Fruit fly (Drosophila melanogaster) whole organism, embryonic: ENCODE measurements around the gene CG6066.

Experiments
- Aef1 ChIP-seq: fragments of 200-800 bp; sonication (Bioruptor generic); IDR thresholded peaks from 3 replicates; pipeline ENCODE4 v1.3.6; 2022; ENCODE audit warnings: missing biosample characterization, missing genetic modification characterization
- Antp ChIP-seq: fragments of 200-800 bp; sonication (Bioruptor generic); optimal IDR thresholded peaks from 3 replicates; lab custom pipeline; 2016; ENCODE audit warnings: missing biosample characterization, missing genetic modification characterization
- Atf-2 ChIP-seq: fragments of 200-800 bp; sonication (Bioruptor generic); optimal IDR thresholded peaks from 2 replicates; lab custom pipeline; 2016; ENCODE audit warnings: missing biosample characterization, missing genetic modification characterization
- C15 ChIP-seq: fragments of 200-800 bp; sonication (Bioruptor generic); IDR thresholded peaks from 3 replicates; pipeline ENCODE4 v1.3.6; 2022; ENCODE audit warnings: missing biosample characterization, missing genetic modification characterization
- CG11560 ChIP-seq: fragments of 200-800 bp; sonication (Bioruptor generic); IDR thresholded peaks from 3 replicates; pipeline ENCODE4 v1.3.6; 2022; ENCODE audit warnings: missing biosample characterization, missing genetic modification characterization
- CG15514 ChIP-seq: fragments of 200-800 bp; sonication (Bioruptor generic); optimal IDR thresholded peaks from 3 replicates; lab custom pipeline; 2017; ENCODE audit warnings: missing biosample characterization, missing genetic modification characterization, mild to moderate bottlenecking, moderate library complexity, missing genetic modification reagents
- CG15696 ChIP-seq: fragments of 200-800 bp; sonication (Bioruptor generic); optimal IDR thresholded peaks from 2 replicates; lab custom pipeline; 2019; ENCODE audit warnings: missing biosample characterization, mild to moderate bottlenecking, missing genetic modification characterization, moderate library complexity
- CG1603 ChIP-seq: fragments of 200-800 bp; sonication (Bioruptor generic); optimal IDR thresholded peaks from 2 replicates; lab custom pipeline; 2019; ENCODE audit warnings: missing biosample characterization, mild to moderate bottlenecking, missing genetic modification characterization, moderate library complexity
- CG16863 ChIP-seq: fragments of 200-800 bp; sonication (Bioruptor generic); optimal IDR thresholded peaks from 3 replicates; lab custom pipeline; 2016; ENCODE audit warnings: missing biosample characterization, missing genetic modification characterization
- CG17829 ChIP-seq: fragments of 200-800 bp; optimal IDR thresholded peaks from 2 replicates; lab custom pipeline; 2019; ENCODE audit warnings: missing biosample characterization, mild to moderate bottlenecking, missing genetic modification characterization, moderate library complexity
- CG18476 ChIP-seq: fragments of 200-800 bp; sonication (Bioruptor generic); optimal IDR thresholded peaks from 2 replicates; lab custom pipeline; 2016; ENCODE audit warnings: missing biosample characterization, mild to moderate bottlenecking, missing genetic modification characterization
- CG2199 ChIP-seq: fragments of 200-800 bp; sonication (Bioruptor generic); IDR thresholded peaks from 3 replicates; pipeline ENCODE4 v1.3.6; 2022; ENCODE audit warnings: missing biosample characterization, missing genetic modification characterization
- CG2889 ChIP-seq: fragments of 200-800 bp; sonication (Bioruptor generic); IDR thresholded peaks from 3 replicates; pipeline ENCODE4 v1.3.6; 2022; ENCODE audit warnings: missing biosample characterization, missing genetic modification characterization
- CG32767 ChIP-seq: fragments of 200-800 bp; sonication (Bioruptor generic); IDR thresholded peaks from 2 replicates; pipeline ENCODE4 v1.3.6; 2022; ENCODE audit warnings: missing biosample characterization, missing genetic modification characterization
- CG4854 ChIP-seq: fragments of 200-800 bp; sonication (Bioruptor generic); optimal IDR thresholded peaks from 2 replicates; lab custom pipeline; 2016; ENCODE audit warnings: missing biosample characterization, missing genetic modification characterization, inconsistent platforms
- CG6791 ChIP-seq: fragments of 200-800 bp; sonication (Bioruptor generic); IDR thresholded peaks from 3 replicates; pipeline ENCODE4 v1.3.6; 2022; ENCODE audit warnings: missing biosample characterization, missing genetic modification characterization; ENCODE audit not compliant: partially characterized antibody
- CG8290 ChIP-seq, 3 experiments: fragments of 200-800 bp; sonication (Bioruptor generic); optimal IDR thresholded peaks; 2 replicates each; lab custom pipeline; 2016 to 2019; ENCODE audit warnings: missing biosample characterization in 3 of 3, missing genetic modification characterization in 3 of 3, mild to moderate bottlenecking in 2 of 3, moderate library complexity in 1 of 3
- CG9797 ChIP-seq: fragments of 200-800 bp; sonication (Bioruptor generic); optimal IDR thresholded peaks from 3 replicates; lab custom pipeline; 2018; ENCODE audit warnings: missing biosample characterization, mild to moderate bottlenecking, missing genetic modification characterization
- D19A ChIP-seq: fragments of 200-800 bp; optimal IDR thresholded peaks from 3 replicates; lab custom pipeline; 2019; ENCODE audit warnings: missing biosample characterization, mild to moderate bottlenecking, missing genetic modification characterization, moderate library complexity
- Dad ChIP-seq: fragments of 200-800 bp; sonication (Bioruptor generic); optimal IDR thresholded peaks from 3 replicates; lab custom pipeline; 2016; ENCODE audit warnings: missing biosample characterization, missing genetic modification characterization
- Deaf1 ChIP-seq: fragments of 200-800 bp; optimal IDR thresholded peaks from 3 replicates; lab custom pipeline; 2019; ENCODE audit warnings: missing biosample characterization, mild to moderate bottlenecking, missing genetic modification characterization, moderate library complexity
- Dfd ChIP-seq, 2 experiments: fragments of >200 bp; optimal IDR thresholded peaks; 2 replicates each; lab custom pipeline; 2017; ENCODE audit warnings: missing biosample characterization in 2 of 2, missing genetic modification characterization in 2 of 2
- Ets65A ChIP-seq: fragments of 200-800 bp; sonication (Bioruptor generic); peaks from one replicate; lab custom pipeline; 2016; ENCODE audit warnings: missing biosample characterization, missing genetic modification characterization
- H15 ChIP-seq: fragments of 200-800 bp; sonication (Bioruptor generic); IDR thresholded peaks from 3 replicates; pipeline ENCODE4 v1.3.6; 2022; ENCODE audit warnings: missing biosample characterization, missing genetic modification characterization
- Hey ChIP-seq: fragments of 200-800 bp; sonication (Bioruptor generic); optimal IDR thresholded peaks from 3 replicates; lab custom pipeline; 2018; ENCODE audit warnings: missing biosample characterization, mild to moderate bottlenecking, missing genetic modification characterization
- HmgZ ChIP-seq: fragments of 200-800 bp; sonication (Bioruptor generic); optimal IDR thresholded peaks from 2 replicates; lab custom pipeline; 2018; ENCODE audit warnings: missing biosample characterization, mild to moderate bottlenecking, missing genetic modification characterization
- MTF-1 ChIP-seq: fragments of 200-800 bp; sonication (Bioruptor generic); optimal IDR thresholded peaks from 2 replicates; lab custom pipeline; 2018; ENCODE audit warnings: missing biosample characterization, mild to moderate bottlenecking, missing genetic modification characterization, borderline replicate concordance
- NC2α ChIP-seq: fragments of 200-800 bp; sonication (Bioruptor generic); optimal IDR thresholded peaks from 2 replicates; lab custom pipeline; 2016; ENCODE audit warnings: missing biosample characterization, missing genetic modification characterization
- NC2β ChIP-seq: fragments of 200-800 bp; sonication (Bioruptor generic); optimal IDR thresholded peaks from 2 replicates; lab custom pipeline; 2016; ENCODE audit warnings: missing biosample characterization, missing genetic modification characterization
- cas ChIP-seq: fragments of 200-800 bp; sonication (Bioruptor generic); IDR thresholded peaks from 2 replicates; pipeline ENCODE4 v1.3.6; 2022; ENCODE audit warnings: missing biosample characterization, missing genetic modification characterization
- caup ChIP-seq: fragments of 200-800 bp; sonication (Bioruptor generic); optimal IDR thresholded peaks from 3 replicates; lab custom pipeline; 2017; ENCODE audit warnings: missing biosample characterization, mild to moderate bottlenecking, missing genetic modification characterization, moderate library complexity; ENCODE audit not compliant: severe bottlenecking
- da ChIP-seq: fragments of 200-800 bp; sonication (Bioruptor generic); optimal IDR thresholded peaks from 2 replicates; lab custom pipeline; 2016; ENCODE audit warnings: missing biosample characterization, missing genetic modification characterization
- dimm ChIP-seq: fragments of 200-800 bp; sonication (Bioruptor generic); IDR thresholded peaks from 2 replicates; pipeline ENCODE4 v1.3.6; 2022; ENCODE audit warnings: missing biosample characterization, missing genetic modification characterization
- disco-r ChIP-seq: fragments of 200-800 bp; sonication (Bioruptor generic); optimal IDR thresholded peaks from 2 replicates; lab custom pipeline; 2016; ENCODE audit warnings: missing biosample characterization, missing genetic modification characterization
- dpn ChIP-seq, 2 experiments: fragments of 200-800 bp; sonication (Bioruptor generic); optimal IDR thresholded peaks; 3 replicates each; lab custom pipeline; 2016; ENCODE audit warnings: missing biosample characterization in 2 of 2, missing genetic modification characterization in 2 of 2
- ewg ChIP-seq: fragments of 200-800 bp; sonication (Bioruptor generic); optimal IDR thresholded peaks from 3 replicates; lab custom pipeline; 2017; ENCODE audit warnings: mild to moderate bottlenecking, missing biosample characterization, missing genetic modification reagents, missing genetic modification characterization
- eyg ChIP-seq: fragments of 200-800 bp; sonication (Bioruptor generic); optimal IDR thresholded peaks from 3 replicates; lab custom pipeline; 2016; ENCODE audit warnings: missing biosample characterization, missing genetic modification characterization
- fd3F ChIP-seq: fragments of 200-800 bp; sonication (Bioruptor generic); optimal IDR thresholded peaks from 2 replicates; lab custom pipeline; 2018; ENCODE audit warnings: missing biosample characterization, mild to moderate bottlenecking, missing genetic modification characterization, moderate library complexity
- gcm ChIP-seq: fragments of 200-800 bp; sonication (Bioruptor generic); optimal IDR thresholded peaks from 2 replicates; lab custom pipeline; 2019; ENCODE audit warnings: missing biosample characterization, mild to moderate bottlenecking, missing genetic modification characterization, moderate library complexity
- jing ChIP-seq: fragments of 200-800 bp; sonication (Bioruptor generic); optimal IDR thresholded peaks from 2 replicates; lab custom pipeline; 2018; ENCODE audit warnings: missing biosample characterization, mild to moderate bottlenecking, missing genetic modification characterization
- mam ChIP-seq: fragments of 200-800 bp; sonication (Bioruptor generic); optimal IDR thresholded peaks from 3 replicates; lab custom pipeline; 2016; ENCODE audit warnings: missing biosample characterization, missing genetic modification characterization
- mirr ChIP-seq: fragments of 200-800 bp; sonication (Bioruptor generic); optimal IDR thresholded peaks from 3 replicates; lab custom pipeline; 2018; ENCODE audit warnings: missing biosample characterization, mild to moderate bottlenecking, missing genetic modification characterization
- pfk ChIP-seq: fragments of 200-800 bp; sonication (Bioruptor generic); optimal IDR thresholded peaks from 2 replicates; lab custom pipeline; 2018; ENCODE audit warnings: missing biosample characterization, mild to moderate bottlenecking, missing genetic modification characterization, moderate library complexity
- scrt ChIP-seq: fragments of 200-800 bp; sonication (Bioruptor generic); optimal IDR thresholded peaks from 2 replicates; lab custom pipeline; 2018; ENCODE audit warnings: missing biosample characterization, mild to moderate bottlenecking, missing genetic modification characterization, moderate library complexity
- tup ChIP-seq: fragments of 200-800 bp; sonication (Bioruptor generic); optimal IDR thresholded peaks from 2 replicates; lab custom pipeline; 2016; ENCODE audit warnings: missing biosample characterization, mild to moderate bottlenecking, missing genetic modification characterization, moderate library complexity
- vfl ChIP-seq: fragments of 200-800 bp; sonication (Bioruptor generic); optimal IDR thresholded peaks from 2 replicates; lab custom pipeline; 2016; ENCODE audit warnings: missing biosample characterization, missing genetic modification characterization
- z ChIP-seq: fragments of 200-800 bp; sonication (Bioruptor generic); IDR thresholded peaks from 3 replicates; pipeline ENCODE4 v1.3.6; 2022; ENCODE audit warnings: missing biosample characterization, missing genetic modification characterization
- zen ChIP-seq: fragments of 200-800 bp; sonication (Bioruptor generic); optimal IDR thresholded peaks from 3 replicates; lab custom pipeline; 2018; ENCODE audit warnings: missing biosample characterization, mild to moderate bottlenecking, missing genetic modification characterization, moderate library complexity

CG6066 gene

dm6 chr3R:27111784-27112602, 4.5 kb downstream of the CG6066 start, which contains the start of the genes gb and CG5815 (continued):
- TF ChIP-seq D19A (tag; lab: Kevin White, UChicago) (peak; percentile 79), Ets65A (GFP tag; lab: Kevin White, UChicago) (peak; percentile 98), CG11560 (tag; lab: Robert Waterston, UW) (peak; percentile 75; the same call in 2 of the 3 replicates), z (GFP tag; lab: Robert Waterston, UW) (no peak; the same call in 1 of the 3 replicates), MTF-1 (GFP tag; lab: Kevin White, UChicago) (peak; percentile 75), cas (peak; percentile 88), CG9797 (GFP tag; lab: Kevin White, UChicago) (peak; percentile 83), tup (peak; percentile 84), NC2α (GFP tag; lab: Kevin White, UChicago) (peak; percentile 2), CG6791 (peak; percentile 92), pfk (GFP tag; lab: Kevin White, UChicago) (peak; percentile 17), ewg (GFP tag; lab: Kevin White, UChicago) (peak; percentile 85), Atf-2 (GFP tag; lab: Kevin White, UChicago) (peak; percentile 59), scrt (GFP tag; lab: Kevin White, UChicago) (peak; percentile 84), dimm (peak; percentile 56), CG16863 (GFP tag; lab: Kevin White, UChicago) (peak; percentile 77), CG15514 (GFP tag; lab: Kevin White, UChicago) (peak; percentile 87), Dfd (GFP tag; optimal IDR thresholded peaks at IDR 0.05; lab: Kevin White, UChicago) (no peak), CG4854 (GFP tag; lab: Kevin White, UChicago) (peak; percentile 85), fd3F (GFP tag; lab: Kevin White, UChicago) (peak; percentile 87), CG32767 (GFP tag; lab: Robert Waterston, UW) (peak; percentile 80; the same call in 1 of the 2 replicates), Aef1 (GFP tag; lab: Robert Waterston, UW) (peak; percentile 91), caup (GFP tag; lab: Kevin White, UChicago) (peak; percentile 93), CG15696 (tag; lab: Kevin White, UChicago) (peak; percentile 93), CG18476 (peak; percentile 91), CG2889 (GFP tag; lab: Robert Waterston, UW) (peak; percentile 85), NC2β (peak; percentile 48), CG8290 (GFP tag; optimal IDR thresholded peaks at IDR 0.05; lab: Kevin White, UChicago) (peak; percentile 90), CG8290 (tag; optimal IDR thresholded peaks at IDR 0.05; lab: Kevin White, UChicago) (peak in 1 of 2 experiments; percentile 84), mam (GFP tag; lab: Kevin White, UChicago) (peak; percentile 84), eyg (no peak), CG2199 (GFP tag; lab: Robert Waterston, UW) (peak; percentile 25; the same call in 1 of the 3 replicates), disco-r (GFP tag; lab: Kevin White, UChicago) (peak; percentile 38), vfl (peak; percentile 91), C15 (GFP tag; lab: Robert Waterston, UW) (peak; percentile 75; the same call in 2 of the 3 replicates), HmgZ (tag; lab: Kevin White, UChicago) (peak; percentile 91), Antp (GFP tag; lab: Kevin White, UChicago) (peak; percentile 51), Hey (tag; lab: Kevin White, UChicago) (peak; percentile 38), CG17829 (tag; lab: Kevin White, UChicago) (peak; percentile 91), CG1603 (tag; lab: Kevin White, UChicago) (peak; percentile 50), da (no peak), jing (GFP tag; lab: Kevin White, UChicago) (peak; percentile 76), mirr (GFP tag; lab: Kevin White, UChicago) (peak; percentile 64), dpn (GFP tag; optimal IDR thresholded peaks at IDR 0.05; lab: Kevin White, UChicago) (peak; percentile 89 to 92), zen (tag; lab: Kevin White, UChicago) (peak; percentile 81), Deaf1 (tag; lab: Kevin White, UChicago) (no peak), gcm (GFP tag; lab: Kevin White, UChicago) (peak; percentile 71), H15 (GFP tag; lab: Robert Waterston, UW) (peak; percentile 86), Dad (peak; percentile 82)
